Fruit fly (Drosophila melanogaster) whole organism, pupa: ENCODE data around the gene Ack.

Experiments used
- CG10348 ChIP-seq: fragments of 200-800 bp; sonication (Bioruptor generic); IDR thresholded peaks from 2 replicates; pipeline ENCODE4 v1.3.6; 2022; ENCODE audit warnings: missing biosample characterization, missing genetic modification characterization
- CG12605 ChIP-seq: fragments of 200-800 bp; sonication (Bioruptor generic); IDR thresholded peaks from 2 replicates; pipeline ENCODE4 v1.3.6; 2022; ENCODE audit warnings: missing biosample characterization, missing genetic modification characterization
- CG32121 ChIP-seq: fragments of 200-800 bp; sonication (Bioruptor generic); IDR thresholded peaks from 2 replicates; pipeline ENCODE4 v1.3.6; 2022; ENCODE audit warnings: missing biosample characterization, missing genetic modification characterization
- CG4496 ChIP-seq: fragments of 200-800 bp; sonication (Bioruptor generic); IDR thresholded peaks from 3 replicates; pipeline ENCODE4 v1.3.6; 2022; ENCODE audit warnings: missing biosample characterization, missing genetic modification characterization
- CG8159 ChIP-seq: fragments of 200-800 bp; sonication (Bioruptor generic); optimal IDR thresholded peaks from 3 replicates; lab custom pipeline; 2018; ENCODE audit warnings: missing biosample characterization, mild to moderate bottlenecking, missing genetic modification characterization, moderate library complexity
- D1 ChIP-seq: fragments of 200-800 bp; sonication (Bioruptor generic); optimal IDR thresholded peaks from 2 replicates; lab custom pipeline; 2018; ENCODE audit warnings: missing biosample characterization, mild to moderate bottlenecking, missing genetic modification characterization, moderate library complexity
- Ets98B ChIP-seq: fragments of 200-800 bp; sonication (Bioruptor generic); IDR thresholded peaks from 2 replicates; pipeline ENCODE4 v1.3.6; 2022; ENCODE audit warnings: missing biosample characterization, missing genetic modification characterization
- Pif1A ChIP-seq: fragments of 200-800 bp; sonication (Bioruptor generic); optimal IDR thresholded peaks from 3 replicates; lab custom pipeline; 2016; ENCODE audit warnings: missing biosample characterization, missing genetic modification characterization
- Pif1B ChIP-seq: fragments of 200-800 bp; sonication (Bioruptor generic); optimal IDR thresholded peaks from 3 replicates; lab custom pipeline; 2016; ENCODE audit warnings: missing biosample characterization, missing genetic modification characterization
- fd96Ca ChIP-seq: fragments of 200-800 bp; sonication (Bioruptor generic); IDR thresholded peaks from 3 replicates; pipeline ENCODE4 v1.3.6; 2022; ENCODE audit warnings: missing biosample characterization, missing genetic modification characterization
- gl ChIP-seq: fragments of 200-800 bp; sonication (Bioruptor generic); optimal IDR thresholded peaks from 2 replicates; lab custom pipeline; 2018; ENCODE audit warnings: missing biosample characterization, mild to moderate bottlenecking, missing genetic modification characterization

DNA sequence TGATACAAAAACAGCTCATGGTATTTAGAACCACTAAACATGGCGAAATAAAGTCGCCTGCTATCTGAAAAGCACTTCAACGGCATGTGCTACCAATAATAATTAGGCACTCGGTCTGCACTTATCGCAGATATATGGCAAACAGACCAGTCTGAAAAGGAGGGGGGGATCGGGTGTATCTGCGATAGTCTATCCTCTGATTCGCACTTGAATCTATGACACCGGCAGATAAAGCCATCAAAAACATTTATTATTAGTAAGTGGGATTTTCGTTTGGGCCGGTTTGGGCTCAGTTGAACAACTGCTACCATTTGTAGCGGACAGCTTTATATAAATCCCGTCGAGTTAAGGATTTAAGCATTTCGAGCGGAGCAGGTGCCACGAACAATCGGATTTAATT is 20.7 kb upstream of the Ack start, which contains the start of gene CG14989:
- TF ChIP-seq gl: no peak
- TF ChIP-seq fd96Ca: no peak
- no peak for TF ChIP-seq Pif1A (GFP tag; lab: Kevin White, UChicago)
- no peak for TF ChIP-seq CG4496 (GFP tag; lab: Robert Waterston, UW)
- TF ChIP-seq D1 (tag; lab: Kevin White, UChicago): no peak
- TF ChIP-seq CG10348: no peak
- TF ChIP-seq CG8159 (tag; lab: Kevin White, UChicago): no peak
- no peak for TF ChIP-seq CG32121 (GFP tag; lab: Robert Waterston, UW)
- TF ChIP-seq CG12605 (GFP tag; lab: Robert Waterston, UW): no peak
- TF ChIP-seq Pif1B: no peak
- TF ChIP-seq Ets98B (GFP tag; lab: Robert Waterston, UW): no peak
